Fruit fly (Drosophila melanogaster): Measurements from ENCODE around the gene Gss2.

Gene Gss2

dm6 chrX:17907184-17908006, 7.9 kb downstream of the Gss2 start, which contains the start of the genes CG7772 and Vps4 (continued):
- TF ChIP-seq CG1603 (tag; optimal IDR thresholded peaks at IDR 0.05) (peak; percentile 33), CG16779 (GFP tag; IDR thresholded peaks at IDR 0.05) (no peak), crol (GFP tag; IDR thresholded peaks at IDR 0.05) (peak; percentile 78), insv (GFP tag; optimal IDR thresholded peaks at IDR 0.05) (no peak), CG14441 (GFP tag; IDR thresholded peaks at IDR 0.05) (no peak), kni (GFP tag; optimal IDR thresholded peaks at IDR 0.05) (no peak), fd3F (GFP tag; optimal IDR thresholded peaks at IDR 0.05) (no peak), slbo (GFP tag; IDR thresholded peaks at IDR 0.05) (no peak), CG2129 (GFP tag; IDR thresholded peaks at IDR 0.05; ENCODE audit: partially characterized antibody) (no peak), aop (GFP tag; IDR thresholded peaks at IDR 0.05) (no peak), CG10431 (GFP tag; optimal IDR thresholded peaks at IDR 0.05) (no peak), CG6272 (GFP tag; IDR thresholded peaks at IDR 0.05) (no peak), pan (optimal IDR thresholded peaks at IDR 0.05) (no peak), pan (GFP tag; optimal IDR thresholded peaks at IDR 0.05 in 1 of 2, IDR thresholded peaks at IDR 0.05 in 1 of 2) (no peak), CG18764 (GFP tag; optimal IDR thresholded peaks at IDR 0.05) (no peak), dan (GFP tag; IDR thresholded peaks at IDR 0.05) (no peak), Nf-YB (GFP tag; optimal IDR thresholded peaks at IDR 0.05) (no peak), odd (GFP tag; optimal IDR thresholded peaks at IDR 0.05) (no peak), nmo (GFP tag; optimal IDR thresholded peaks at IDR 0.05) (peak; percentile 44), pb (GFP tag; optimal IDR thresholded peaks at IDR 0.05) (no peak), ro (GFP tag; IDR thresholded peaks at IDR 0.05) (no peak), Six4 (GFP tag; optimal IDR thresholded peaks at IDR 0.05) (no peak), CG7556 (GFP tag; optimal IDR thresholded peaks at IDR 0.05) (no peak), CG7963 (GFP tag; IDR thresholded peaks at IDR 0.05; ENCODE audit: partially characterized antibody) (no peak), Mes4 (GFP tag; optimal IDR thresholded peaks at IDR 0.05) (no peak), CG17612 (GFP tag; IDR thresholded peaks at IDR 0.05) (no peak), Sry-δ (GFP tag; optimal IDR thresholded peaks at IDR 0.05) (peak; percentile 34), sna (GFP tag; IDR thresholded peaks at IDR 0.05; ENCODE audit: partially characterized antibody) (0 out of 2 replicates have a peak, but pooled peaks have one; percentile 43), CG7786 (GFP tag; optimal IDR thresholded peaks at IDR 0.05) (no peak), yki (optimal IDR thresholded peaks at IDR 0.05) (no peak), z (GFP tag; IDR thresholded peaks at IDR 0.05) (no peak), CG6791 (GFP tag; IDR thresholded peaks at IDR 0.05; ENCODE audit: partially characterized antibody) (peak; percentile 36; the same call in 1 of the 3 replicates), chinmo (GFP tag; IDR thresholded peaks at IDR 0.05; ENCODE audit: partially characterized antibody) (0 out of 4 replicates have a peak, but pooled peaks have one; percentile 37), cg (GFP tag; optimal IDR thresholded peaks at IDR 0.05) (no peak), shn (GFP tag; optimal IDR thresholded peaks at IDR 0.05) (no peak), Dll (GFP tag; IDR thresholded peaks at IDR 0.05; ENCODE audit: partially characterized antibody) (peak; percentile 50; the same call in 1 of the 4 replicates), Abd-B (GFP tag; optimal IDR thresholded peaks at IDR 0.05) (peak; percentile 8), tx (GFP tag; optimal IDR thresholded peaks at IDR 0.05) (no peak), CG8359 (GFP tag; optimal IDR thresholded peaks at IDR 0.05; ENCODE audit: borderline replicate concordance) (no peak), Tbp (GFP tag; optimal IDR thresholded peaks at IDR 0.05) (no peak), dmrt11E (tag; optimal IDR thresholded peaks at IDR 0.05) (no peak), CG13296 (GFP tag; optimal IDR thresholded peaks at IDR 0.05) (no peak), gcm (GFP tag; optimal IDR thresholded peaks at IDR 0.05) (no peak), Opbp (GFP tag; IDR thresholded peaks at IDR 0.05; ENCODE audit: partially characterized antibody) (0 out of 3 replicates have a peak, but pooled peaks have one; percentile 34), az2 (GFP tag; optimal IDR thresholded peaks at IDR 0.05) (no peak), CG10959 (GFP tag; IDR thresholded peaks at IDR 0.05) (no peak), nerfin-1 (tag; optimal IDR thresholded peaks at IDR 0.05) (peak; percentile 31), CG9876 (GFP tag; optimal IDR thresholded peaks at IDR 0.05) (no peak), luna (GFP tag; optimal IDR thresholded peaks at IDR 0.05) (no peak)
